Worm (Caenorhabditis elegans) whole organism, late embryonic: Measurements from ENCODE around the gene nlp-71.

Experiments used
- C08G9.2 ChIP-seq: sonication (generic microtip); optimal IDR thresholded peaks from 2 replicates; lab custom pipeline; 2016; ENCODE audit warnings: mild to moderate bottlenecking, missing genetic modification characterization, moderate library complexity, missing compliant biosample characterization
- C38D4.7 ChIP-seq: fragments of 200-800 bp; sonication (Bioruptor generic); optimal IDR thresholded peaks from 2 replicates; lab custom pipeline; 2018; ENCODE audit warnings: mild to moderate bottlenecking, missing genetic modification characterization, moderate library complexity, missing compliant biosample characterization
- F13H6.1 ChIP-seq: sonication (generic microtip); optimal IDR thresholded peaks from 2 replicates; lab custom pipeline; 2016; ENCODE audit warnings: missing genetic modification characterization, missing compliant biosample characterization
- T23F11.4 ChIP-seq: fragments of 200-800 bp; sonication (Bioruptor generic); optimal IDR thresholded peaks from 2 replicates; lab custom pipeline; 2018; ENCODE audit warnings: mild to moderate bottlenecking, missing genetic modification characterization, missing compliant biosample characterization
- Y22D7AL.16 ChIP-seq: sonication (generic microtip); optimal IDR thresholded peaks from 2 replicates; lab custom pipeline; 2016; ENCODE audit warnings: missing genetic modification characterization, missing compliant biosample characterization
- ahr-1 ChIP-seq: sonication (generic microtip); optimal IDR thresholded peaks from 2 replicates; lab custom pipeline; 2016; ENCODE audit warnings: missing genetic modification characterization, missing compliant biosample characterization
- ceh-18 ChIP-seq: sonication (generic microtip); optimal IDR thresholded peaks from 2 replicates; lab custom pipeline; 2016; ENCODE audit warnings: missing genetic modification characterization, missing compliant biosample characterization
- ceh-19 ChIP-seq: fragments of 200-800 bp; sonication (Bioruptor generic); optimal IDR thresholded peaks from 2 replicates; lab custom pipeline; 2018; ENCODE audit warnings: mild to moderate bottlenecking, missing genetic modification characterization, missing compliant biosample characterization
- ceh-2 ChIP-seq: sonication (generic microtip); optimal IDR thresholded peaks from 2 replicates; lab custom pipeline; 2016; ENCODE audit warnings: missing genotype, missing genetic modification characterization, missing compliant biosample characterization
- ceh-22 ChIP-seq: sonication (generic microtip); optimal IDR thresholded peaks from 2 replicates; lab custom pipeline; 2017; ENCODE audit warnings: missing biosample characterization, missing genetic modification characterization
- ceh-31 ChIP-seq: sonication (generic microtip); optimal IDR thresholded peaks from 2 replicates; lab custom pipeline; 2016; ENCODE audit warnings: missing genetic modification characterization, missing compliant biosample characterization
- ceh-34 ChIP-seq: sonication (generic microtip); optimal IDR thresholded peaks from 2 replicates; lab custom pipeline; 2016; ENCODE audit warnings: mild to moderate bottlenecking, missing genetic modification characterization, missing compliant biosample characterization
- ceh-45 ChIP-seq: fragments of 200-800 bp; sonication (Bioruptor generic); IDR thresholded peaks from 2 replicates; pipeline ENCODE4 v1.3.6; 2022; ENCODE audit warnings: missing genetic modification reagents, missing genetic modification characterization, missing compliant biosample characterization
- ceh-48 ChIP-seq: sonication (generic microtip); optimal IDR thresholded peaks from 2 replicates; lab custom pipeline; 2016; ENCODE audit warnings: missing genetic modification characterization, inconsistent platforms, missing compliant biosample characterization
- ceh-6 ChIP-seq: fragments of 200-800 bp; sonication (Bioruptor generic); optimal IDR thresholded peaks from 2 replicates; lab custom pipeline; 2018; ENCODE audit warnings: mild to moderate bottlenecking, missing genetic modification characterization, missing compliant biosample characterization
- che-1 ChIP-seq: sonication (generic microtip); optimal IDR thresholded peaks from 2 replicates; lab custom pipeline; 2016; ENCODE audit warnings: mild to moderate bottlenecking, missing genetic modification characterization, missing compliant biosample characterization
- dmd-4 ChIP-seq: sonication (generic microtip); optimal IDR thresholded peaks from 2 replicates; lab custom pipeline; 2016; ENCODE audit warnings: borderline replicate concordance, missing genetic modification characterization, missing compliant biosample characterization
- elt-2 ChIP-seq: sonication (generic microtip); optimal IDR thresholded peaks from 2 replicates; lab custom pipeline; 2016; ENCODE audit warnings: missing genetic modification reagents, missing genetic modification characterization, missing compliant biosample characterization
- fax-1 ChIP-seq: sonication (generic microtip); optimal IDR thresholded peaks from 2 replicates; lab custom pipeline; 2016; ENCODE audit warnings: missing genotype, missing genetic modification characterization, missing compliant biosample characterization
- fkh-10 ChIP-seq: fragments of 150-350 bp; optimal IDR thresholded peaks from 2 replicates; lab custom pipeline; 2014; ENCODE audit warnings: missing biosample characterization, missing genetic modification reagents, missing genetic modification characterization
- fkh-6 ChIP-seq: sonication (generic microtip); optimal IDR thresholded peaks from 2 replicates; lab custom pipeline; 2016; ENCODE audit warnings: missing genetic modification characterization, missing compliant biosample characterization
- hlh-13 ChIP-seq: fragments of 200-800 bp; sonication (Bioruptor generic); optimal IDR thresholded peaks from 2 replicates; lab custom pipeline; 2018; ENCODE audit warnings: mild to moderate bottlenecking, missing genetic modification characterization, missing compliant biosample characterization
- hlh-15 ChIP-seq: sonication (generic microtip); optimal IDR thresholded peaks from 2 replicates; lab custom pipeline; 2016; ENCODE audit warnings: missing genetic modification characterization, missing compliant biosample characterization
- hlh-8 ChIP-seq: sonication (generic microtip); optimal IDR thresholded peaks from 2 replicates; lab custom pipeline; 2016; ENCODE audit warnings: missing genotype, missing genetic modification characterization, missing compliant biosample characterization
- lim-6 ChIP-seq: sonication (generic microtip); optimal IDR thresholded peaks from 2 replicates; lab custom pipeline; 2016; ENCODE audit warnings: missing genetic modification characterization, missing compliant biosample characterization
- nfya-1 ChIP-seq: sonication (generic microtip); optimal IDR thresholded peaks from 2 replicates; lab custom pipeline; 2017; ENCODE audit warnings: missing genetic modification characterization, mild to moderate bottlenecking, missing compliant biosample characterization, antibody characterized with exemption, moderate library complexity
- nhr-232 ChIP-seq: sonication (generic microtip); optimal IDR thresholded peaks from 2 replicates; lab custom pipeline; 2016; ENCODE audit warnings: missing genetic modification characterization, missing compliant biosample characterization
- npax-4 ChIP-seq: sonication (generic microtip); optimal IDR thresholded peaks from 2 replicates; lab custom pipeline; 2016; ENCODE audit warnings: missing genetic modification characterization, missing compliant biosample characterization
- odd-2 ChIP-seq: sonication (generic microtip); optimal IDR thresholded peaks from 2 replicates; lab custom pipeline; 2017; ENCODE audit warnings: antibody characterized with exemption, mild to moderate bottlenecking, missing genetic modification characterization, missing compliant biosample characterization
- pag-3 ChIP-seq: sonication (generic microtip); optimal IDR thresholded peaks from 2 replicates; lab custom pipeline; 2016; ENCODE audit warnings: missing compliant biosample characterization, missing genetic modification characterization, borderline replicate concordance
- pax-1 ChIP-seq: fragments of 150-350 bp; optimal IDR thresholded peaks from 2 replicates; lab custom pipeline; 2014; ENCODE audit warnings: missing biosample characterization, missing genetic modification characterization
- pha-4 ChIP-seq: fragments of 150-350 bp; optimal IDR thresholded peaks from 2 replicates; lab custom pipeline; 2018; ENCODE audit warnings: missing biosample characterization, missing genetic modification reagents, missing genetic modification characterization
- pros-1 ChIP-seq: fragments of 150-350 bp; optimal IDR thresholded peaks from 2 replicates; lab custom pipeline; 2014; ENCODE audit warnings: missing biosample characterization, missing genetic modification reagents, missing genetic modification characterization
- ref-2 ChIP-seq: sonication (generic microtip); optimal IDR thresholded peaks from 2 replicates; lab custom pipeline; 2016; ENCODE audit warnings: missing genetic modification characterization, missing compliant biosample characterization
- rnt-1 ChIP-seq: sonication (generic microtip); optimal IDR thresholded peaks from 2 replicates; lab custom pipeline; 2016; ENCODE audit warnings: missing genetic modification characterization, missing compliant biosample characterization
- sdc-2 ChIP-seq: sonication (generic microtip); optimal IDR thresholded peaks from 2 replicates; lab custom pipeline; 2016; ENCODE audit warnings: missing genotype, missing genetic modification characterization, missing compliant biosample characterization
- sox-4 ChIP-seq: sonication (generic microtip); optimal IDR thresholded peaks from 2 replicates; lab custom pipeline; 2017; ENCODE audit warnings: mild to moderate bottlenecking, missing genetic modification characterization, inconsistent platforms, missing compliant biosample characterization
- tbx-2 ChIP-seq: sonication (generic microtip); optimal IDR thresholded peaks from 2 replicates; lab custom pipeline; 2016; ENCODE audit warnings: missing genetic modification characterization, missing compliant biosample characterization
- ttx-3 ChIP-seq: sonication (generic microtip); optimal IDR thresholded peaks from 2 replicates; lab custom pipeline; 2016; ENCODE audit warnings: missing genetic modification reagents, missing genetic modification characterization, missing compliant biosample characterization
- unc-3 ChIP-seq, 2 experiments: fragments of 200-800 bp in 1 of 2; sonication (Bioruptor generic) in 1 of 2; sonication (generic microtip) in 1 of 2; conservative IDR thresholded peaks in 1 of 2; optimal IDR thresholded peaks in 1 of 2; 2 replicates each; pipeline versions ENCODE4 v1.3.6 to Lab custom; 2016 to 2022; ENCODE audit warnings: missing compliant biosample characterization in 2 of 2, missing genetic modification characterization in 2 of 2, missing genetic modification reagents in 1 of 2
- unc-42 ChIP-seq: sonication (generic microtip); optimal IDR thresholded peaks from 2 replicates; lab custom pipeline; 2016; ENCODE audit warnings: missing genotype, missing genetic modification characterization, missing compliant biosample characterization
- zip-5 ChIP-seq: sonication (generic microtip); optimal IDR thresholded peaks from 2 replicates; lab custom pipeline; 2016; ENCODE audit warnings: missing genetic modification characterization, missing compliant biosample characterization
- ztf-16 ChIP-seq: sonication (generic microtip); optimal IDR thresholded peaks from 2 replicates; lab custom pipeline; 2017; ENCODE audit warnings: missing genetic modification characterization, missing compliant biosample characterization

Gene nlp-71

ce11 chrIV:6373721-6374120 is 39.7 kb downstream of the nlp-71 start:
- TF ChIP-seq ceh-31 (no peak), npax-4 (tag; lab: Kevin White, UChicago) (no peak), hlh-15 (tag; lab: Kevin White, UChicago) (no peak), fkh-10 (GFP tag; lab: Kevin White, UChicago) (no peak), rnt-1 (tag; lab: Kevin White, UChicago) (no peak), ztf-16 (tag; lab: Kevin White, UChicago) (no peak), hlh-13 (GFP tag; lab: Kevin White, UChicago) (no peak), C08G9.2 (tag; lab: Kevin White, UChicago) (no peak)

ce11 chrIV:6372993-6373392 is 40.4 kb downstream of the nlp-71 start, which contains the start of gene smg-3:
smg-3 (minus strand) TSS chrIV:6373093.
- TF ChIP-seq dmd-4 (tag; lab: Kevin White, UChicago) (no peak), odd-2 (tag; lab: Kevin White, UChicago) (no peak), nhr-232 (no peak), ceh-45 (GFP tag; lab: Robert Waterston, UW) (no peak), ttx-3 (tag; lab: Kevin White, UChicago) (no peak), ceh-34 (no peak), pag-3 (tag; lab: Kevin White, UChicago) (no peak), lim-6 (no peak), F13H6.1 (tag; lab: Kevin White, UChicago) (no peak), ceh-2 (tag; lab: Kevin White, UChicago) (no peak), tbx-2 (tag; lab: Kevin White, UChicago) (no peak), T23F11.4 (GFP tag; lab: Kevin White, UChicago) (no peak), sox-4 (tag; lab: Kevin White, UChicago) (no peak), zip-5 (tag; lab: Kevin White, UChicago) (no peak), ceh-48 (tag; lab: Kevin White, UChicago) (no peak), ref-2 (tag; lab: Kevin White, UChicago) (no peak), rnt-1 (tag; lab: Kevin White, UChicago) (no peak)

ce11 chrIV:6372267-6372666 is 41.1 kb downstream of the nlp-71 start:
- TF ChIP-seq tbx-2 (tag; lab: Kevin White, UChicago): no peak
- TF ChIP-seq ceh-45 (GFP tag; lab: Robert Waterston, UW): no peak
- TF ChIP-seq ceh-34: no peak
- no peak for TF ChIP-seq hlh-8 (tag; lab: Kevin White, UChicago)
- TF ChIP-seq fax-1 (tag; lab: Kevin White, UChicago): no peak
- no peak for TF ChIP-seq unc-42
- TF ChIP-seq nhr-232: no peak
- TF ChIP-seq ceh-19 (GFP tag; lab: Kevin White, UChicago): no peak
- TF ChIP-seq fkh-6 (tag; lab: Kevin White, UChicago): no peak
- no peak for TF ChIP-seq unc-3 (GFP tag; conservative IDR thresholded peaks at IDR 0.05; lab: Robert Waterston, UW)
- TF ChIP-seq unc-3 (tag; optimal IDR thresholded peaks at IDR 0.05; lab: Kevin White, UChicago): no peak
- no peak for TF ChIP-seq sdc-2

- no peak for TF ChIP-seq ceh-6 (GFP tag; lab: Kevin White, UChicago)
- no peak for TF ChIP-seq Y22D7AL.16
- TF ChIP-seq hlh-15 (tag; lab: Kevin White, UChicago): no peak
- TF ChIP-seq elt-2 (tag; lab: Kevin White, UChicago): no peak
- TF ChIP-seq fkh-10 (GFP tag; lab: Kevin White, UChicago): no peak
- peak; percentile 13 for TF ChIP-seq tbx-2 (tag; lab: Kevin White, UChicago)
- no peak for TF ChIP-seq nfya-1 (tag; lab: Kevin White, UChicago)
- no peak for TF ChIP-seq fkh-6 (tag; lab: Kevin White, UChicago)
- TF ChIP-seq pax-1 (tag; lab: Kevin White, UChicago): no peak
- TF ChIP-seq pha-4 (tag; lab: Kevin White, UChicago): no peak
- TF ChIP-seq unc-42: peak; percentile 43
- peak; percentile 42 for TF ChIP-seq C08G9.2 (tag; lab: Kevin White, UChicago)
- no peak for TF ChIP-seq ceh-19 (GFP tag; lab: Kevin White, UChicago)
- no peak for TF ChIP-seq T23F11.4 (GFP tag; lab: Kevin White, UChicago)
- no peak for TF ChIP-seq ceh-18
- TF ChIP-seq che-1 (tag; lab: Kevin White, UChicago): no peak
- TF ChIP-seq ceh-34: no peak
- TF ChIP-seq ceh-22: no peak
- no peak for TF ChIP-seq ahr-1 (tag; lab: Kevin White, UChicago)
- no peak for TF ChIP-seq hlh-13 (GFP tag; lab: Kevin White, UChicago)
- peak; percentile 56 for TF ChIP-seq ceh-31
- no peak for TF ChIP-seq pros-1 (tag; lab: Kevin White, UChicago)
- TF ChIP-seq C38D4.7: no peak
- no peak for TF ChIP-seq fax-1 (tag; lab: Kevin White, UChicago)
Measured at ce11 chrIV:6369489-6369888, 43.9 kb downstream of the nlp-71 start.
